Worm (Caenorhabditis elegans): Measurements from ENCODE around the gene prx-3.
A peak's percentile ranks its signal among the peaks of the same experiment; 100 is the strongest.

Gene prx-3

ce11 chrX:6129277-6129676, 16.6 kb upstream of the prx-3 start:
- no peak for TF ChIP-seq unc-30 (tag; optimal IDR thresholded peaks at IDR 0.05)
- no peak for TF ChIP-seq unc-130 (tag; optimal IDR thresholded peaks at IDR 0.05)
- TF ChIP-seq ets-5 (GFP tag; IDR thresholded peaks at IDR 0.05), result no peak
- peak; percentile 15 for TF ChIP-seq nhr-71 (tag; optimal IDR thresholded peaks at IDR 0.05)
- no peak for TF ChIP-seq egl-13 (tag; optimal IDR thresholded peaks at IDR 0.05)
- no peak for TF ChIP-seq pqm-1 (tag; optimal IDR thresholded peaks at IDR 0.05)
- TF ChIP-seq nhr-20 (tag; optimal IDR thresholded peaks at IDR 0.05), result peak; percentile 1
- TF ChIP-seq nhr-77 (tag; optimal IDR thresholded peaks at IDR 0.05), result peak; percentile 42
- no peak for TF ChIP-seq aly-2 (tag; optimal IDR thresholded peaks at IDR 0.05)
- TF ChIP-seq lin-14 (GFP tag; optimal IDR thresholded peaks at IDR 0.05), result peak; percentile 2
- TF ChIP-seq elt-2 (tag; optimal IDR thresholded peaks at IDR 0.05), result peak; percentile 53
- TF ChIP-seq efl-1 (optimal IDR thresholded peaks at IDR 0.05), result no peak
- peak in 1 of 2 experiments; percentile 27 for TF ChIP-seq efl-1 (GFP tag; optimal IDR thresholded peaks at IDR 0.05 in 1 of 2)
- no peak for TF ChIP-seq isw-1 (GFP tag; IDR thresholded peaks at IDR 0.05)
- TF ChIP-seq lin-35 (GFP tag; optimal IDR thresholded peaks at IDR 0.05), result peak in 1 of 2 experiments; percentile 19

- TF ChIP-seq unc-30 (tag; optimal IDR thresholded peaks at IDR 0.05) (no peak), elt-3 (tag; optimal IDR thresholded peaks at IDR 0.05) (peak in 2 of 6 experiments; percentile 7 to 52), nhr-85 (tag) (peak; percentile 59)
Observed at ce11 chrX:6128773-6129172, 16.1 kb upstream of the prx-3 start.

ce11 chrX:6128225-6128686, 15.5 kb upstream of the prx-3 start, which contains the start of gene C15H9.9:
Gene C15H9.9, minus strand, starts transcription at chrX:6128275.
- TF ChIP-seq snu-23 (GFP tag; optimal IDR thresholded peaks at IDR 0.05), result peak; percentile 26
- TF ChIP-seq nhr-12 (tag; optimal IDR thresholded peaks at IDR 0.05), result no peak
- no peak for TF ChIP-seq mef-2 (tag; optimal IDR thresholded peaks at IDR 0.05)
- no peak for TF ChIP-seq efl-3 (GFP tag; optimal IDR thresholded peaks at IDR 0.05)
- no peak for TF ChIP-seq hlh-4 (tag; optimal IDR thresholded peaks at IDR 0.05)
- no peak for TF ChIP-seq fkh-4 (tag; optimal IDR thresholded peaks at IDR 0.05; ENCODE audit: borderline replicate concordance)
- TF ChIP-seq C04F5.9 (tag; optimal IDR thresholded peaks at IDR 0.05), result no peak
- TF ChIP-seq ceh-8 (GFP tag; optimal IDR thresholded peaks at IDR 0.05), result no peak
- no peak for TF ChIP-seq nhr-11 (tag; optimal IDR thresholded peaks at IDR 0.05)
- TF ChIP-seq elt-2 (tag; optimal IDR thresholded peaks at IDR 0.05), result no peak
- no peak for TF ChIP-seq elt-3 (tag; optimal IDR thresholded peaks at IDR 0.05)
- TF ChIP-seq xbp-1 (tag; optimal IDR thresholded peaks at IDR 0.05), result peak; percentile 5
- TF ChIP-seq nhr-90 (tag; optimal IDR thresholded peaks at IDR 0.05; ENCODE audit: poor library complexity), result no peak
- no peak for TF ChIP-seq vab-15 (tag; optimal IDR thresholded peaks at IDR 0.05)
- no peak for TF ChIP-seq nhr-237 (tag; optimal IDR thresholded peaks at IDR 0.05)
- TF ChIP-seq zag-1 (tag; optimal IDR thresholded peaks at IDR 0.05), result no peak
- no peak for TF ChIP-seq ztf-11 (tag; optimal IDR thresholded peaks at IDR 0.05)
- peak; percentile 39 for TF ChIP-seq nhr-71 (tag; optimal IDR thresholded peaks at IDR 0.05)
- TF ChIP-seq mdl-1 (tag; optimal IDR thresholded peaks at IDR 0.05), result no peak
- no peak for TF ChIP-seq sup-37 (GFP tag; optimal IDR thresholded peaks at IDR 0.05)
- TF ChIP-seq mep-1 (tag; optimal IDR thresholded peaks at IDR 0.05), result no peak
- TF ChIP-seq sptf-1 (tag; optimal IDR thresholded peaks at IDR 0.05), result no peak
- TF ChIP-seq nhr-19 (GFP tag; conservative IDR thresholded peaks at IDR 0.05), result no peak
- TF ChIP-seq irx-1 (tag; optimal IDR thresholded peaks at IDR 0.05), result no peak
- no peak for TF ChIP-seq ztf-4 (tag; optimal IDR thresholded peaks at IDR 0.05)
- TF ChIP-seq nhr-28 (tag; optimal IDR thresholded peaks at IDR 0.05), result no peak
- no peak for TF ChIP-seq fos-1 (tag; optimal IDR thresholded peaks at IDR 0.05)
- no peak for TF ChIP-seq lin-15B (tag; optimal IDR thresholded peaks at IDR 0.05)
- TF ChIP-seq nhr-47 (tag; optimal IDR thresholded peaks at IDR 0.05), result peak; percentile 15
- TF ChIP-seq lsy-2 (tag; optimal IDR thresholded peaks at IDR 0.05), result peak in 1 of 2 experiments; percentile 30
- peak; percentile 47 for TF ChIP-seq tbx-2 (tag; optimal IDR thresholded peaks at IDR 0.05)
- no peak for TF ChIP-seq ceh-90 (tag; optimal IDR thresholded peaks at IDR 0.05)
- peak in 2 of 3 experiments; percentile 25 to 26 for TF ChIP-seq ceh-82 (tag; optimal IDR thresholded peaks at IDR 0.05)
- TF ChIP-seq aly-2 (tag; optimal IDR thresholded peaks at IDR 0.05), result no peak
- TF ChIP-seq Y116A8C.19 (tag; optimal IDR thresholded peaks at IDR 0.05; ENCODE audit: borderline replicate concordance), result no peak
- TF ChIP-seq nhr-76 (tag; optimal IDR thresholded peaks at IDR 0.05), result no peak
- TF ChIP-seq pag-3 (tag; optimal IDR thresholded peaks at IDR 0.05; ENCODE audit: borderline replicate concordance, insufficient read depth), result no peak

All from whole organism, L1 larva.